Worm (Caenorhabditis elegans) whole organism, young adult: ENCODE data around the gene cpna-5.

Experiments
- B0019.2 ChIP-seq: fragments of 200-800 bp; sonication (Bioruptor generic); conservative IDR thresholded peaks from 2 replicates; pipeline ENCODE4 v1.3.6; 2022; ENCODE audit warnings: missing genetic modification reagents, missing genetic modification characterization, missing compliant biosample characterization
- B0261.1 ChIP-seq: sonication (generic microtip); optimal IDR thresholded peaks from 2 replicates; lab custom pipeline; 2016; ENCODE audit warnings: mild to moderate bottlenecking, missing genetic modification characterization, moderate library complexity, missing compliant biosample characterization
- C17E4.6 ChIP-seq: fragments of 200-800 bp; sonication (Bioruptor generic); IDR thresholded peaks from 2 replicates; pipeline ENCODE4 v1.3.6; 2022; ENCODE audit warnings: missing genetic modification reagents, missing genetic modification characterization, missing compliant biosample characterization
- F10E7.11 ChIP-seq: sonication (generic microtip); optimal IDR thresholded peaks from 2 replicates; lab custom pipeline; 2017; ENCODE audit warnings: mild to moderate bottlenecking, missing genetic modification characterization, moderate library complexity, missing compliant biosample characterization
- F23B12.7 ChIP-seq: sonication (generic microtip); optimal IDR thresholded peaks from 2 replicates; lab custom pipeline; 2017; ENCODE audit warnings: missing genetic modification characterization, mild to moderate bottlenecking, missing compliant biosample characterization, antibody characterized with exemption, moderate library complexity; ENCODE audit not compliant: insufficient read depth
- F33H1.4 ChIP-seq: fragments of 200-800 bp; sonication (Bioruptor generic); IDR thresholded peaks from 2 replicates; pipeline ENCODE4 v1.3.6; 2022; ENCODE audit warnings: missing genetic modification reagents, missing genetic modification characterization, missing compliant biosample characterization
- F39B2.1 ChIP-seq: fragments of 200-800 bp; sonication (Bioruptor generic); IDR thresholded peaks from 2 replicates; pipeline ENCODE4 v1.3.6; 2022; ENCODE audit warnings: missing genetic modification reagents, missing genetic modification characterization, missing compliant biosample characterization
- F55B11.4 ChIP-seq: sonication (generic microtip); optimal IDR thresholded peaks from 2 replicates; lab custom pipeline; 2016; ENCODE audit warnings: missing compliant biosample characterization, missing genetic modification characterization, borderline replicate concordance; ENCODE audit not compliant: insufficient read depth
- F57C9.4 ChIP-seq: sonication (generic microtip); optimal IDR thresholded peaks from 2 replicates; lab custom pipeline; 2017; ENCODE audit warnings: mild to moderate bottlenecking, missing genetic modification characterization, missing compliant biosample characterization
- K11D2.4 ChIP-seq: fragments of 200-800 bp; sonication (Bioruptor generic); IDR thresholded peaks from 2 replicates; pipeline ENCODE4 v1.3.6; 2022; ENCODE audit warnings: missing genetic modification reagents, missing genetic modification characterization, missing compliant biosample characterization
- T07F8.4 ChIP-seq: sonication (generic microtip); optimal IDR thresholded peaks from 2 replicates; lab custom pipeline; 2016; ENCODE audit warnings: mild to moderate bottlenecking, missing genetic modification characterization, moderate library complexity, missing compliant biosample characterization
- Y56A3A.18 ChIP-seq: fragments of 200-800 bp; sonication (Bioruptor generic); IDR thresholded peaks from 2 replicates; pipeline ENCODE4 v1.3.6; 2022; ENCODE audit warnings: missing genetic modification reagents, missing genetic modification characterization, missing compliant biosample characterization
- ZK185.1 ChIP-seq: sonication (generic microtip); optimal IDR thresholded peaks from 2 replicates; lab custom pipeline; 2016; ENCODE audit warnings: mild to moderate bottlenecking, missing genetic modification characterization, missing compliant biosample characterization; ENCODE audit not compliant: poor library complexity, severe bottlenecking
- atf-7 ChIP-seq: sonication (generic microtip); optimal IDR thresholded peaks from 2 replicates; lab custom pipeline; 2017; ENCODE audit warnings: mild to moderate bottlenecking, missing genetic modification characterization, missing compliant biosample characterization
- attf-6 ChIP-seq: fragments of 200-800 bp; sonication (Bioruptor generic); IDR thresholded peaks from 2 replicates; pipeline ENCODE4 v1.3.6; 2022; ENCODE audit warnings: missing genetic modification reagents, missing genetic modification characterization, missing compliant biosample characterization
- ceh-58 ChIP-seq: fragments of 200-800 bp; sonication (Bioruptor generic); IDR thresholded peaks from 2 replicates; pipeline ENCODE4 v1.3.6; 2022; ENCODE audit warnings: missing genetic modification characterization, missing compliant biosample characterization
- ceh-91 ChIP-seq: fragments of 200-800 bp; sonication (Bioruptor generic); IDR thresholded peaks from 2 replicates; pipeline ENCODE4 v1.3.6; 2022; ENCODE audit warnings: missing genetic modification reagents, missing genetic modification characterization, missing compliant biosample characterization
- chd-7 ChIP-seq: sonication (generic microtip); optimal IDR thresholded peaks from 2 replicates; lab custom pipeline; 2016; ENCODE audit warnings: mild to moderate bottlenecking, missing genetic modification characterization, moderate library complexity, missing compliant biosample characterization
- dox-1 ChIP-seq: fragments of 200-800 bp; sonication (Bioruptor generic); IDR thresholded peaks from 2 replicates; pipeline ENCODE4 v1.3.6; 2022; ENCODE audit warnings: missing genetic modification reagents, missing genetic modification characterization, missing compliant biosample characterization
- egl-18 ChIP-seq: fragments of 200-800 bp; sonication (Bioruptor generic); IDR thresholded peaks from 2 replicates; pipeline ENCODE4 v1.3.6; 2022; ENCODE audit warnings: missing genetic modification reagents, missing genetic modification characterization, missing compliant biosample characterization
- gei-17 ChIP-seq: fragments of 200-800 bp; sonication (Bioruptor generic); optimal IDR thresholded peaks from 2 replicates; lab custom pipeline; 2018; ENCODE audit warnings: mild to moderate bottlenecking, missing genetic modification characterization, missing compliant biosample characterization
- hlh-26 ChIP-seq: fragments of 200-800 bp; sonication (Bioruptor generic); conservative IDR thresholded peaks from 2 replicates; pipeline ENCODE4 v1.3.6; 2022; ENCODE audit warnings: missing genetic modification reagents, missing genetic modification characterization, missing compliant biosample characterization
- hrde-1 ChIP-seq: sonication (generic microtip); optimal IDR thresholded peaks from 2 replicates; lab custom pipeline; 2016; ENCODE audit warnings: missing genetic modification characterization, mild to moderate bottlenecking, missing compliant biosample characterization, moderate library complexity, missing genotype, missing genetic modification reagents, borderline replicate concordance
- hsf-1 ChIP-seq: fragments of 200-800 bp; sonication (Bioruptor generic); IDR thresholded peaks from 2 replicates; pipeline ENCODE4 v1.3.6; 2022; ENCODE audit warnings: missing genetic modification reagents, missing genetic modification characterization, missing compliant biosample characterization
- lin-35 ChIP-seq, 3 experiments: fragments of 150-350 bp in 2 of 3; sonication (generic microtip) in 1 of 3; optimal IDR thresholded peaks; 2 replicates each; lab custom pipeline; 2014 to 2018; ENCODE audit warnings: missing biosample characterization in 3 of 3, missing genetic modification characterization in 3 of 3, missing genetic modification reagents in 3 of 3
- lin-40 ChIP-seq: sonication (generic microtip); optimal IDR thresholded peaks from 2 replicates; lab custom pipeline; 2016; ENCODE audit warnings: missing genetic modification characterization, mild to moderate bottlenecking, missing compliant biosample characterization, missing genotype, missing genetic modification reagents
- lin-54 ChIP-seq: fragments of 200-800 bp; sonication (Bioruptor generic); optimal IDR thresholded peaks from 2 replicates; lab custom pipeline; 2018; ENCODE audit warnings: mild to moderate bottlenecking, missing genetic modification characterization, missing compliant biosample characterization
- lsl-1 ChIP-seq: fragments of 200-800 bp; sonication (Bioruptor generic); optimal IDR thresholded peaks from 2 replicates; lab custom pipeline; 2018; ENCODE audit warnings: mild to moderate bottlenecking, missing genetic modification characterization, moderate library complexity, missing compliant biosample characterization
- madf-10 ChIP-seq: sonication (generic microtip); optimal IDR thresholded peaks from 2 replicates; lab custom pipeline; 2016; ENCODE audit warnings: mild to moderate bottlenecking, missing genetic modification characterization, missing compliant biosample characterization
- madf-3 ChIP-seq: fragments of 200-800 bp; sonication (Bioruptor generic); IDR thresholded peaks from 2 replicates; pipeline ENCODE4 v1.3.6; 2022; ENCODE audit warnings: missing genetic modification reagents, missing genetic modification characterization, missing compliant biosample characterization
- madf-6 ChIP-seq: fragments of 200-800 bp; sonication (Bioruptor generic); IDR thresholded peaks from 2 replicates; pipeline ENCODE4 v1.3.6; 2022; ENCODE audit warnings: missing genetic modification reagents, missing genetic modification characterization, missing compliant biosample characterization
- madf-8 ChIP-seq: fragments of 200-800 bp; sonication (Bioruptor generic); conservative IDR thresholded peaks from 2 replicates; pipeline ENCODE4 v1.3.6; 2022; ENCODE audit warnings: missing genetic modification reagents, missing genetic modification characterization, missing compliant biosample characterization
- mel-28 ChIP-seq: sonication (generic microtip); optimal IDR thresholded peaks from 2 replicates; lab custom pipeline; 2016; ENCODE audit warnings: borderline replicate concordance, mild to moderate bottlenecking, missing genetic modification characterization, missing compliant biosample characterization
- mes-4 ChIP-seq: sonication (generic microtip); optimal IDR thresholded peaks from 2 replicates; lab custom pipeline; 2016; ENCODE audit warnings: missing genotype, missing genetic modification characterization, missing compliant biosample characterization
- mxl-1 ChIP-seq: sonication (generic microtip); optimal IDR thresholded peaks from 2 replicates; lab custom pipeline; 2016; ENCODE audit warnings: missing genetic modification characterization, missing compliant biosample characterization
- nfya-2 ChIP-seq: fragments of 200-800 bp; sonication (Bioruptor generic); IDR thresholded peaks from 2 replicates; pipeline ENCODE4 v1.3.6; 2022; ENCODE audit warnings: missing genetic modification reagents, missing genetic modification characterization, missing compliant biosample characterization
- nhr-120 ChIP-seq: fragments of 200-800 bp; sonication (Bioruptor generic); IDR thresholded peaks from 2 replicates; pipeline ENCODE4 v1.3.6; 2022; ENCODE audit warnings: missing genetic modification characterization, missing compliant biosample characterization
- pha-4 ChIP-seq: fragments of 150-350 bp; sonication (generic microtip); optimal IDR thresholded peaks from 2 replicates; lab custom pipeline; 2014; ENCODE audit warnings: missing biosample characterization, missing genetic modification reagents, missing genetic modification characterization
- rcor-1 ChIP-seq: fragments of 200-800 bp; sonication (Bioruptor generic); IDR thresholded peaks from 2 replicates; pipeline ENCODE4 v1.3.6; 2022; ENCODE audit warnings: missing genetic modification reagents, missing genetic modification characterization, missing compliant biosample characterization
- repo-1 ChIP-seq: sonication (generic microtip); optimal IDR thresholded peaks from 2 replicates; lab custom pipeline; 2017; ENCODE audit warnings: mild to moderate bottlenecking, missing genetic modification characterization, missing compliant biosample characterization
- sea-2 ChIP-seq: fragments of 200-800 bp; sonication (Bioruptor generic); IDR thresholded peaks from 2 replicates; pipeline ENCODE4 v1.3.6; 2022; ENCODE audit warnings: missing genetic modification characterization, missing compliant biosample characterization
- snpc-3.4 ChIP-seq: sonication (generic microtip); optimal IDR thresholded peaks from 2 replicates; lab custom pipeline; 2017; ENCODE audit warnings: missing genetic modification characterization, mild to moderate bottlenecking, missing compliant biosample characterization, antibody characterized with exemption, moderate library complexity, missing genotype, missing genetic modification reagents
- ztf-18 ChIP-seq: sonication (generic microtip); optimal IDR thresholded peaks from 2 replicates; lab custom pipeline; 2016; ENCODE audit warnings: missing genotype, mild to moderate bottlenecking, missing genetic modification characterization, missing compliant biosample characterization
- ztf-28 ChIP-seq: fragments of 200-800 bp; sonication (Bioruptor generic); IDR thresholded peaks from 2 replicates; pipeline ENCODE4 v1.3.6; 2022; ENCODE audit warnings: missing genetic modification reagents, missing genetic modification characterization, missing compliant biosample characterization

Gene cpna-5

ce11 chrII:7756810-7757209, 38.4 kb upstream of the cpna-5 start (continued):
- TF ChIP-seq madf-3 (GFP tag; lab: Robert Waterston, UW) (0 out of 2 replicates have a peak, but pooled peaks have one; percentile 25), lsl-1 (peak; percentile 42), C17E4.6 (GFP tag; lab: Robert Waterston, UW) (0 out of 2 replicates have a peak, but pooled peaks have one; percentile 48), K11D2.4 (GFP tag; lab: Robert Waterston, UW) (no peak; the same call in 1 of the 2 replicates), madf-6 (peak; percentile 70), mel-28 (tag; lab: Kevin White, UChicago) (no peak), Y56A3A.18 (GFP tag; lab: Robert Waterston, UW) (0 out of 2 replicates have a peak, but pooled peaks have one; percentile 31), madf-8 (GFP tag; lab: Robert Waterston, UW) (peak; percentile 57), hrde-1 (tag; lab: Kevin White, UChicago) (no peak)

- no peak for TF ChIP-seq repo-1 (tag; lab: Kevin White, UChicago)
- no peak for TF ChIP-seq chd-7 (tag; lab: Kevin White, UChicago)
- no peak for TF ChIP-seq dox-1 (GFP tag; lab: Robert Waterston, UW)
- TF ChIP-seq egl-18 (GFP tag; lab: Robert Waterston, UW) = no peak
- TF ChIP-seq T07F8.4 = no peak
- no peak for TF ChIP-seq nhr-120
- no peak for TF ChIP-seq F33H1.4 (GFP tag; lab: Robert Waterston, UW)
- no peak for TF ChIP-seq mes-4
- no peak for TF ChIP-seq F57C9.4 (tag; lab: Kevin White, UChicago)
- TF ChIP-seq B0019.2 (GFP tag; lab: Robert Waterston, UW) = no peak
- TF ChIP-seq sea-2 = no peak
- TF ChIP-seq rcor-1 (GFP tag; lab: Robert Waterston, UW) = no peak
- TF ChIP-seq lin-40 (tag; lab: Kevin White, UChicago) = no peak
- TF ChIP-seq hsf-1 = no peak
- TF ChIP-seq F55B11.4 (tag; lab: Kevin White, UChicago) = no peak
- TF ChIP-seq mxl-1 (tag; lab: Kevin White, UChicago) = no peak
- no peak for TF ChIP-seq hrde-1 (tag; lab: Kevin White, UChicago)
- TF ChIP-seq, all 124 proteins: peak for 0
Observed at ce11 chrII:7755116-7755571, 36.8 kb upstream of the cpna-5 start, which contains the start of the genes B0228.6 and B0228.1. B0228.6 (minus strand) TSS chrII:7755166. B0228.1 (plus strand) TSS chrII:7755343.

- TF ChIP-seq madf-10 (tag; lab: Kevin White, UChicago) = no peak
- no peak for TF ChIP-seq B0261.1 (tag; lab: Kevin White, UChicago)
- TF ChIP-seq nfya-2 (GFP tag; lab: Robert Waterston, UW) = no peak
Observed at ce11 chrII:7753500-7753899, 35.1 kb upstream of the cpna-5 start, which contains the start of gene trx-1. trx-1 (minus strand) TSS chrII:7753600.

- TF ChIP-seq lin-54 (no peak), gei-17 (GFP tag; lab: Kevin White, UChicago) (no peak), ztf-28 (GFP tag; lab: Robert Waterston, UW) (no peak), F57C9.4 (tag; lab: Kevin White, UChicago) (no peak), ceh-91 (GFP tag; lab: Robert Waterston, UW) (no peak), F10E7.11 (tag; lab: Kevin White, UChicago) (no peak), attf-6 (GFP tag; lab: Robert Waterston, UW) (no peak), lin-35 (GFP tag; optimal IDR thresholded peaks at IDR 0.05; lab: Kevin White, UChicago) (no peak), snpc-3.4 (tag; lab: Kevin White, UChicago) (no peak), hlh-26 (no peak), madf-3 (GFP tag; lab: Robert Waterston, UW) (no peak), ztf-18 (tag; lab: Kevin White, UChicago) (no peak), chd-7 (tag; lab: Kevin White, UChicago) (no peak), ZK185.1 (tag; lab: Kevin White, UChicago) (no peak), atf-7 (tag; lab: Kevin White, UChicago) (no peak), sea-2 (no peak), ceh-58 (GFP tag; lab: Robert Waterston, UW) (no peak), pha-4 (tag; lab: Kevin White, UChicago) (no peak), F23B12.7 (tag; lab: Kevin White, UChicago) (no peak), F39B2.1 (GFP tag; lab: Robert Waterston, UW) (no peak)
Observed at ce11 chrII:7736725-7737124, 18.3 kb upstream of the cpna-5 start.
